Worm (Caenorhabditis elegans): ENCODE data around the gene srx-47.
A peak's percentile ranks its signal among the peaks of the same experiment; 100 is the strongest.

- no peak for TF ChIP-seq W03F9.2 (tag; optimal IDR thresholded peaks at IDR 0.05)
- peak; percentile 88 for TF ChIP-seq him-1 (tag; optimal IDR thresholded peaks at IDR 0.05)
- peak; percentile 79 for TF ChIP-seq dao-5 (tag; optimal IDR thresholded peaks at IDR 0.05)
Observed at ce11 chrV:9318046-9318445, 31.7 kb upstream of the srx-47 start, which contains the start of gene kvs-3.
